Worm (Caenorhabditis elegans): ENCODE measurements around the gene grl-23.

DNA sequence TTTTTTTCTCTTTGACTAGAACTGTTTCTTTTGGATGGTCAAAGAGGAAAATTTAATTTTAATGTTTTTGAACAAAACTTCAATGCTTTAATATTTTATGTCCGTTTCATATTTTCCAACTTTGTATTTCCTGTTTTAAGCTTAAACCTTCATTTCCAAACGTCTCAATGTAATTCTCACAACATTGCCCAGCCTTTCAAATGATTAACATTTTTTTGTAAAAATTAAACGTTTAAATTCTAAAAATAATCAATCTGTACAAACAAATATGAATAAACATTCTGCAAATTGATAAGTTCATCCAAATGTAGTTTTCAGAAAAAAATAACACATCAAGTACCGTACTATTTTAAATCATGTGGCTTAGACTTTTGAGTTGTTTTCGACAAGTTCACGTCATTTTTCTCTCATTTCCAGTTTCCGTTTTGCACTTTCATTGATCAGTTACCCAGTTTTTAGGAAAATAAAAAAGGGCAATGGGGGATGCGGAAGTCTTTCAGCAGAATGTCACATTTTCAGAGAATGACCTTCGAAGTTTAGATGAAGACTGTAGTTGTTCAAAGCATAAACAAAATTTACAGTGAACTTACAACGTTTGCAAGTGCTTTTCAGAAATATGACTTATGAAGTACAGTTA, 33.9 kb downstream of the grl-23 start:
- TF ChIP-seq W03F9.2 (tag; optimal IDR thresholded peaks at IDR 0.05) (no peak), him-1 (tag; optimal IDR thresholded peaks at IDR 0.05) (no peak)
